Fruit fly (Drosophila melanogaster): Measurements from ENCODE around the gene CG4022.

CG4022 gene

DNA sequence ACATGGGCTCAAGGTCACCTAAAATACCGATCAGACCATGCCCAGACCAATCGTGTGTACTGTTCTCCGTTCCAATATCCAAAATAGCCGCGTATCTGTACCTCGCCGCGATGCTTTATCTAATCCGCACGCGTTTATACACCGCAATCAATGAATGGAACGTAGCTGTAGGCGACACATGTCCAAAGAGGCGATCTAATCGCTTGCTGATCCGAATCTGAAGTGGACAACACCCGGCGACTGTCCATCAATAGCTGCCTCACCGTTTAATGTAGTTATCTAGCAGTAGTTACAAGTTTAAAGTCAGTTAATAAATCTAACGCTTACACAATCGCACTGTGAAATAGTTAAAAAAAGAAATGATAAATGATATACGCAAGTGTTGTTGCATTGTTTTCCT lies 41.8 kb upstream of the CG4022 start (continued):
- TF ChIP-seq CG14965 (GFP tag; optimal IDR thresholded peaks at IDR 0.05; ENCODE audit: borderline replicate concordance), result no peak
- TF ChIP-seq bbx (GFP tag; IDR thresholded peaks at IDR 0.05; ENCODE audit: partially characterized antibody), result 0 out of 2 replicates have a peak, but pooled peaks have one; percentile 31
- no peak for TF ChIP-seq Fer2 (tag; optimal IDR thresholded peaks at IDR 0.05)
- TF ChIP-seq Fer1 (GFP tag; optimal IDR thresholded peaks at IDR 0.05), result no peak
- no peak for TF ChIP-seq Ssrp (tag; optimal IDR thresholded peaks at IDR 0.05)
- no peak for TF ChIP-seq sens-2 (GFP tag; IDR thresholded peaks at IDR 0.05)
- TF ChIP-seq sug (tag; optimal IDR thresholded peaks at IDR 0.05), result peak; percentile 77
- no peak for TF ChIP-seq Nf-YC (tag; optimal IDR thresholded peaks at IDR 0.05)
- TF ChIP-seq Sry-β (GFP tag; optimal IDR thresholded peaks at IDR 0.05), result no peak
- no peak for TF ChIP-seq Usf (GFP tag; optimal IDR thresholded peaks at IDR 0.05)
- no peak for TF ChIP-seq CG9437 (GFP tag; optimal IDR thresholded peaks at IDR 0.05)
- TF ChIP-seq gcm2 (GFP tag; optimal IDR thresholded peaks at IDR 0.05), result no peak
- no peak for TF ChIP-seq slou (GFP tag; optimal IDR thresholded peaks at IDR 0.05)
- TF ChIP-seq grn (GFP tag; optimal IDR thresholded peaks at IDR 0.05), result peak; percentile 94
- no peak for TF ChIP-seq chm (GFP tag; IDR thresholded peaks at IDR 0.05)
- no peak for TF ChIP-seq Nf-YA (GFP tag; IDR thresholded peaks at IDR 0.05)
- TF ChIP-seq Dll (GFP tag; IDR thresholded peaks at IDR 0.05; ENCODE audit: partially characterized antibody), result no peak
- TF ChIP-seq mirr (GFP tag; optimal IDR thresholded peaks at IDR 0.05), result peak; percentile 95
- TF ChIP-seq pum (GFP tag; optimal IDR thresholded peaks at IDR 0.05), result no peak
- no peak for TF ChIP-seq aop (GFP tag; IDR thresholded peaks at IDR 0.05)
- no peak for TF ChIP-seq seq (GFP tag; IDR thresholded peaks at IDR 0.05)
- no peak for TF ChIP-seq zen (tag; optimal IDR thresholded peaks at IDR 0.05)
- no peak for TF ChIP-seq gsb (GFP tag; IDR thresholded peaks at IDR 0.05)
- TF ChIP-seq ftz-f1 (GFP tag; optimal IDR thresholded peaks at IDR 0.05), result no peak
- no peak for TF ChIP-seq Hr39 (optimal IDR thresholded peaks at IDR 0.05)
- no peak for TF ChIP-seq CG17612 (GFP tag; IDR thresholded peaks at IDR 0.05)
- no peak for TF ChIP-seq CG43689 (GFP tag; IDR thresholded peaks at IDR 0.05)
- no peak for TF ChIP-seq Eip74EF (GFP tag; optimal IDR thresholded peaks at IDR 0.05)
- TF ChIP-seq CG18262 (tag; optimal IDR thresholded peaks at IDR 0.05), result no peak
- TF ChIP-seq oc (tag; optimal IDR thresholded peaks at IDR 0.05), result no peak
- TF ChIP-seq tio (GFP tag; optimal IDR thresholded peaks at IDR 0.05), result no peak
- no peak for TF ChIP-seq CG13775 (GFP tag; optimal IDR thresholded peaks at IDR 0.05)
- TF ChIP-seq Lim3 (GFP tag; IDR thresholded peaks at IDR 0.05), result no peak
- no peak for TF ChIP-seq CG11560 (tag; IDR thresholded peaks at IDR 0.05)
- no peak for TF ChIP-seq CG9876 (GFP tag; optimal IDR thresholded peaks at IDR 0.05)
- TF ChIP-seq CG9609 (GFP tag; optimal IDR thresholded peaks at IDR 0.05), result no peak
- TF ChIP-seq CG34376 (GFP tag; optimal IDR thresholded peaks at IDR 0.05), result peak; percentile 85
- no peak for TF ChIP-seq CG2712 (tag; optimal IDR thresholded peaks at IDR 0.05)
- TF ChIP-seq CG1647 (GFP tag; optimal IDR thresholded peaks at IDR 0.05), result no peak
- TF ChIP-seq gro (GFP tag; optimal IDR thresholded peaks at IDR 0.05), result peak; percentile 5
- 0 out of 3 replicates have a peak, but pooled peaks have one; percentile 16 for TF ChIP-seq dysf (GFP tag; IDR thresholded peaks at IDR 0.05)
- TF ChIP-seq D19A (tag; optimal IDR thresholded peaks at IDR 0.05), result no peak
- TF ChIP-seq CG31388 (GFP tag; optimal IDR thresholded peaks at IDR 0.05), result no peak
- TF ChIP-seq BEAF-32 (GFP tag; optimal IDR thresholded peaks at IDR 0.05), result no peak
- TF ChIP-seq kay (GFP tag; optimal IDR thresholded peaks at IDR 0.05), result no peak
- TF ChIP-seq pho (GFP tag; optimal IDR thresholded peaks at IDR 0.05), result no peak
- no peak for TF ChIP-seq odd (GFP tag; optimal IDR thresholded peaks at IDR 0.05)
- peak; percentile 14 for TF ChIP-seq sd (tag; optimal IDR thresholded peaks at IDR 0.05)
- no peak for TF ChIP-seq Dref (GFP tag; IDR thresholded peaks at IDR 0.05)
- TF ChIP-seq exex (tag; optimal IDR thresholded peaks at IDR 0.05), result peak; percentile 88
- peak; percentile 57 for TF ChIP-seq Med (GFP tag)
- no peak for TF ChIP-seq CG12769 (tag; optimal IDR thresholded peaks at IDR 0.05)

All from whole organism, embryonic.